Worm (Caenorhabditis elegans) whole organism, mixed stage, embryonic: ENCODE measurements around the gene nhr-219.

ENCODE experiments used
- bed-3 ChIP-seq: fragments of 200-800 bp; sonication (Bioruptor generic); optimal IDR thresholded peaks from 3 replicates; lab custom pipeline; 2018; ENCODE audit warnings: mild to moderate bottlenecking, missing genetic modification characterization, moderate library complexity, missing compliant biosample characterization
- blmp-1 ChIP-seq: fragments of 150-350 bp; optimal IDR thresholded peaks from 2 replicates; lab custom pipeline; 2014; ENCODE audit warnings: missing biosample characterization, missing genetic modification characterization
- ceh-39 ChIP-seq: fragments of 150-350 bp; optimal IDR thresholded peaks from 2 replicates; lab custom pipeline; 2014; ENCODE audit warnings: missing biosample characterization, missing genetic modification characterization
- ceh-43 ChIP-seq: fragments of 200-800 bp; sonication (Bioruptor generic); optimal IDR thresholded peaks from 2 replicates; lab custom pipeline; 2018; ENCODE audit warnings: mild to moderate bottlenecking, missing genetic modification characterization, moderate library complexity, missing compliant biosample characterization
- ceh-83 ChIP-seq: fragments of 200-800 bp; sonication (Bioruptor generic); optimal IDR thresholded peaks from 2 replicates; lab custom pipeline; 2018; ENCODE audit warnings: mild to moderate bottlenecking, missing genetic modification characterization, missing compliant biosample characterization
- ces-1 ChIP-seq: fragments of 150-350 bp; optimal IDR thresholded peaks from 2 replicates; lab custom pipeline; 2014; ENCODE audit warnings: missing biosample characterization, missing genetic modification reagents, missing genetic modification characterization
- cnd-1 ChIP-seq: fragments of 200-800 bp; sonication (Bioruptor generic); optimal IDR thresholded peaks from 2 replicates; lab custom pipeline; 2018; ENCODE audit warnings: mild to moderate bottlenecking, missing genetic modification characterization, missing compliant biosample characterization
- drap-1 ChIP-seq: fragments of 200-800 bp; sonication (Bioruptor generic); optimal IDR thresholded peaks from 3 replicates; lab custom pipeline; 2018; ENCODE audit warnings: mild to moderate bottlenecking, missing genetic modification characterization, missing compliant biosample characterization
- elt-1 ChIP-seq: sonication (generic microtip); optimal IDR thresholded peaks from 2 replicates; lab custom pipeline; 2017; ENCODE audit warnings: missing genetic modification characterization, mild to moderate bottlenecking, missing compliant biosample characterization, antibody characterized with exemption, moderate library complexity, borderline replicate concordance; ENCODE audit not compliant: insufficient read depth
- flh-1 ChIP-seq: fragments of 200-800 bp; sonication (Bioruptor generic); optimal IDR thresholded peaks from 2 replicates; lab custom pipeline; 2018; ENCODE audit warnings: mild to moderate bottlenecking, missing genetic modification characterization, moderate library complexity, missing compliant biosample characterization
- ham-2 ChIP-seq: fragments of 200-800 bp; sonication (Bioruptor generic); optimal IDR thresholded peaks from 2 replicates; lab custom pipeline; 2018; ENCODE audit warnings: mild to moderate bottlenecking, missing genetic modification characterization, missing compliant biosample characterization
- hlh-1 ChIP-seq: fragments of 150-350 bp; optimal IDR thresholded peaks from 2 replicates; lab custom pipeline; 2014; ENCODE audit warnings: missing biosample characterization, missing genetic modification reagents, missing genetic modification characterization
- lin-32 ChIP-seq: fragments of 200-800 bp; sonication (Bioruptor generic); optimal IDR thresholded peaks from 2 replicates; lab custom pipeline; 2018; ENCODE audit warnings: mild to moderate bottlenecking, missing genetic modification characterization, missing compliant biosample characterization
- lsy-2 ChIP-seq: fragments of 150-350 bp; optimal IDR thresholded peaks from 2 replicates; lab custom pipeline; 2014; ENCODE audit warnings: missing biosample characterization, missing genetic modification characterization
- mab-5 ChIP-seq: fragments of 150-350 bp; optimal IDR thresholded peaks from 2 replicates; lab custom pipeline; 2014; ENCODE audit warnings: missing biosample characterization, missing genetic modification characterization
- mls-2 ChIP-seq: sonication (generic microtip); optimal IDR thresholded peaks from 2 replicates; lab custom pipeline; 2016; ENCODE audit warnings: mild to moderate bottlenecking, missing genetic modification characterization, moderate library complexity, missing compliant biosample characterization
- nhr-12 ChIP-seq: fragments of 150-350 bp; optimal IDR thresholded peaks from 2 replicates; lab custom pipeline; 2014; ENCODE audit warnings: missing biosample characterization, missing genetic modification characterization
- nhr-2 ChIP-seq: fragments of 150-350 bp; optimal IDR thresholded peaks from 2 replicates; lab custom pipeline; 2014; ENCODE audit warnings: missing biosample characterization, missing genetic modification characterization
- nhr-237 ChIP-seq: fragments of 150-350 bp; optimal IDR thresholded peaks from 2 replicates; lab custom pipeline; 2014; ENCODE audit warnings: missing biosample characterization, missing genetic modification characterization
- nhr-28 ChIP-seq: fragments of 150-350 bp; optimal IDR thresholded peaks from 2 replicates; lab custom pipeline; 2014; ENCODE audit warnings: missing biosample characterization, missing genetic modification characterization
- nhr-76 ChIP-seq: sonication (generic microtip); optimal IDR thresholded peaks from 2 replicates; lab custom pipeline; 2017; ENCODE audit warnings: missing biosample characterization, missing genetic modification characterization
- pha-4 ChIP-seq: fragments of 150-350 bp; optimal IDR thresholded peaks from 2 replicates; lab custom pipeline; 2018; ENCODE audit warnings: missing biosample characterization, missing genetic modification reagents, missing genetic modification characterization
- sem-2 ChIP-seq: fragments of 200-800 bp; sonication (Bioruptor generic); optimal IDR thresholded peaks from 2 replicates; lab custom pipeline; 2018; ENCODE audit warnings: mild to moderate bottlenecking, missing genetic modification characterization, missing compliant biosample characterization
- snpc-4 ChIP-seq: fragments of 150-350 bp; optimal IDR thresholded peaks from 2 replicates; lab custom pipeline; 2014; ENCODE audit warnings: missing biosample characterization, missing genetic modification characterization
- sptf-1 ChIP-seq: sonication (generic microtip); optimal IDR thresholded peaks from 2 replicates; lab custom pipeline; 2017; ENCODE audit warnings: mild to moderate bottlenecking, missing genetic modification characterization, moderate library complexity, missing compliant biosample characterization
- unc-120 ChIP-seq: sonication (generic microtip); optimal IDR thresholded peaks from 2 replicates; lab custom pipeline; 2017; ENCODE audit warnings: missing genetic modification characterization, missing compliant biosample characterization; ENCODE audit not compliant: poor library complexity, severe bottlenecking
- unc-39 ChIP-seq: fragments of 150-350 bp; optimal IDR thresholded peaks from 2 replicates; lab custom pipeline; 2014; ENCODE audit warnings: missing biosample characterization, missing genetic modification characterization
- unc-62 ChIP-seq: fragments of 150-350 bp; optimal IDR thresholded peaks from 2 replicates; lab custom pipeline; 2014; ENCODE audit warnings: missing biosample characterization, missing genetic modification reagents, missing genetic modification characterization
- ztf-11 ChIP-seq: fragments of 150-350 bp; optimal IDR thresholded peaks from 2 replicates; lab custom pipeline; 2014; ENCODE audit warnings: missing biosample characterization, missing genetic modification characterization

Gene nhr-219

ce11 chrV:8994801-8995200 is 28.8 kb upstream of the nhr-219 start, which contains the start of gene F59E11.5:
Gene F59E11.5 (plus strand): TSS chrV:8995101.
- TF ChIP-seq mls-2 (no peak), ces-1 (GFP tag; lab: Kevin White, UChicago) (no peak), elt-1 (tag; lab: Kevin White, UChicago) (no peak), ham-2 (no peak)
- TF ChIP-seq, all 35 proteins: peak for 0

- TF ChIP-seq pha-4 (tag; lab: Kevin White, UChicago) (no peak), bed-3 (GFP tag; lab: Kevin White, UChicago) (no peak), lin-32 (no peak), elt-1 (tag; lab: Kevin White, UChicago) (no peak), nhr-2 (tag; lab: Kevin White, UChicago) (no peak), snpc-4 (tag; lab: Kevin White, UChicago) (no peak), blmp-1 (no peak), nhr-76 (tag; lab: Kevin White, UChicago) (no peak), lsy-2 (tag; lab: Kevin White, UChicago) (no peak), unc-120 (tag; lab: Kevin White, UChicago) (no peak), sem-2 (no peak), nhr-237 (no peak), unc-39 (no peak), flh-1 (GFP tag; lab: Kevin White, UChicago) (no peak), ztf-11 (tag; lab: Kevin White, UChicago) (no peak), hlh-1 (tag; lab: Kevin White, UChicago) (no peak), drap-1 (GFP tag; lab: Kevin White, UChicago) (no peak), ham-2 (no peak), ceh-39 (no peak)
These were observed 28.3 kb upstream of the nhr-219 start for ce11 chrV:8994272-8994671.

ce11 chrV:8991679-8992078 is 25.7 kb upstream of the nhr-219 start, which contains the start of gene F59E11.6:
Gene F59E11.6 (plus strand): TSS chrV:8991789.
- TF ChIP-seq drap-1 (GFP tag; lab: Kevin White, UChicago) (no peak), nhr-12 (tag; lab: Kevin White, UChicago) (no peak), unc-62 (no peak), mab-5 (no peak), nhr-28 (no peak), ztf-11 (tag; lab: Kevin White, UChicago) (no peak), ceh-43 (no peak), blmp-1 (no peak), unc-120 (tag; lab: Kevin White, UChicago) (no peak), nhr-237 (no peak), nhr-2 (tag; lab: Kevin White, UChicago) (no peak), lin-32 (no peak), unc-39 (no peak), ces-1 (GFP tag; lab: Kevin White, UChicago) (no peak), sptf-1 (tag; lab: Kevin White, UChicago) (no peak), mls-2 (no peak), sem-2 (no peak)

- TF ChIP-seq ztf-11 (tag; lab: Kevin White, UChicago) (no peak), hlh-1 (tag; lab: Kevin White, UChicago) (no peak), nhr-12 (tag; lab: Kevin White, UChicago) (no peak), elt-1 (tag; lab: Kevin White, UChicago) (no peak), ceh-39 (no peak), sptf-1 (tag; lab: Kevin White, UChicago) (no peak), unc-120 (tag; lab: Kevin White, UChicago) (no peak), sem-2 (no peak), lin-32 (no peak), flh-1 (GFP tag; lab: Kevin White, UChicago) (no peak), snpc-4 (tag; lab: Kevin White, UChicago) (no peak), ceh-83 (no peak), drap-1 (GFP tag; lab: Kevin White, UChicago) (no peak), nhr-76 (tag; lab: Kevin White, UChicago) (no peak)
- TF ChIP-seq, all 35 proteins: peak for 0
These were observed 24.2 kb upstream of the nhr-219 start, which contains the start of gene F59E11.7 for ce11 chrV:8990194-8990649. Gene F59E11.7 (plus strand): TSS chrV:8990244.

ce11 chrV:8988104-8988503 is 22.1 kb upstream of the nhr-219 start, which contains the start of gene str-87:
Gene str-87 (minus strand): TSS chrV:8988204.
- TF ChIP-seq mab-5 (no peak), bed-3 (GFP tag; lab: Kevin White, UChicago) (no peak), drap-1 (GFP tag; lab: Kevin White, UChicago) (no peak), elt-1 (tag; lab: Kevin White, UChicago) (no peak), cnd-1 (tag; lab: Kevin White, UChicago) (no peak)
